Worm (Caenorhabditis elegans) whole organism, L4/young adult: ENCODE data around the gene par-1.

ENCODE experiments used
- W03F9.2 ChIP-seq: fragments of 150-350 bp; optimal IDR thresholded peaks from 2 replicates; lab custom pipeline; 2014; ENCODE audit warnings: missing biosample characterization, missing genetic modification characterization
- dao-5 ChIP-seq: sonication (generic microtip); optimal IDR thresholded peaks from 2 replicates; lab custom pipeline; 2016; ENCODE audit warnings: missing genotype, missing genetic modification characterization, moderate library complexity, missing compliant biosample characterization

DNA sequence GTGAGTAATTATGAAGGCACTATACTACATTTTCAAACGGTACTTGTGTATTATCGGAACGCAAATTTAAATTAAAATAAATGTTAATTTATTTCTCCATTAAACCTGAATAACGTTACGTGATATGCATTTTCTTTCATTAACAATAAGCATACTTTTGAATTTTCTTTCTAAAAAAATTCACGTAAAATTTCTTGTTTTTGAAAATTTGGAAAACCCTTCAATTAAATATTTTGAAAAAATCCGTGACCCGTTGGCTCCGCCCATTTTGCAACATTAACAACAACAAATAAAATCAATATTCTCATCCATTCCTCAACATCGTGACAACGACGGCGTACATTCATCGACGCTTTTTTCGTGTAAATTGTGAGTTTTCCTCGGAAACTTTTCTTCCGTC is 1.0 kb upstream of the par-1 start, which contains the start of gene acs-10:
- TF ChIP-seq dao-5 (tag; lab: Kevin White, UChicago) (no peak), W03F9.2 (no peak)
